Worm (Caenorhabditis elegans): ENCODE results near the gene ufm-1.

ufm-1 gene

DNA sequence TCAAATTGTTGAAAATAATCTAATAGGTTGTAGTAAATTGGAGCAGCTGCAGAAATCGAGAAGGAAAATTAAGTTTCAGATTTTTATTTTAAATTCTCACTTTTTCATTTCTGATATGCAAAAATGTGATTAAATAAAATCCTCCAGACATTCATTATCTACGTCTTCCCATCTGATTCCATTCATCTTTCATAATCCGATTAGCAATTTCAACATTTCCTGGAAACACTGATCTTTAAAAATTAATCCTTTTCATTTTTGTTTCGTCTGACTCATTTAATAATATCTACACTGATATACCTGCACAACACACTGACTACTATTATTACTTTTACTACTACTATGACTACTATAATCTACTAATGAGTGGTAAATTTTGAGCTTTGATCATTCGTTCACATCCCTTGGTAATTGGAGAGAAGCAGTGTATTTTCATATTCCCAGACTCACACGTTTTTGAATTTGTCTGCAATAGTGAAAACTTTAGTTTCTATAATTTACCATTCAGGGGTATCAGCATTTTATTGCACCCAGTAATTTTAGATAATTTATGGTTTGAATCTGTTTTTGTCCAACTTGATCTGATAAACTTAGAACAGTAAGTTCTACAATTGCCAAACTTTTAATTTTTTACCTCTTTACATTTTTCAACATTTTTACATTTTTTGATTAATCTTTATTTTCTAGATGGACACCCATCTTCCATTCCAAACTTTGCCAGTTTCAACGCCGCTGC lies 19.7 kb upstream of the ufm-1 start, which contains the start of gene ceh-23:
TSS of gene ceh-23 (plus strand) at position 686 of the 736 bp plus-strand sequence.
- TF ChIP-seq nfya-2 (GFP tag; IDR thresholded peaks at IDR 0.05): no peak
- TF ChIP-seq Y56A3A.18 (GFP tag; IDR thresholded peaks at IDR 0.05): no peak
- no peak for TF ChIP-seq Y67H2A.10 (GFP tag; conservative IDR thresholded peaks at IDR 0.05)
- TF ChIP-seq mes-4 (tag; optimal IDR thresholded peaks at IDR 0.05): no peak
- TF ChIP-seq B0261.1 (tag; optimal IDR thresholded peaks at IDR 0.05): no peak
- no peak for TF ChIP-seq B0035.1 (tag; optimal IDR thresholded peaks at IDR 0.05)
- TF ChIP-seq hlh-26 (GFP tag; conservative IDR thresholded peaks at IDR 0.05): no peak
- no peak for TF ChIP-seq akir-1 (GFP tag; optimal IDR thresholded peaks at IDR 0.05)
- no peak for TF ChIP-seq cebp-1 (GFP tag; IDR thresholded peaks at IDR 0.05)
- no peak for TF ChIP-seq cebp-1 (tag; optimal IDR thresholded peaks at IDR 0.05)
- no peak for TF ChIP-seq B0019.2 (GFP tag; conservative IDR thresholded peaks at IDR 0.05)
- TF ChIP-seq T26A5.8 (tag; optimal IDR thresholded peaks at IDR 0.05): no peak
- TF ChIP-seq tlf-1 (GFP tag; optimal IDR thresholded peaks at IDR 0.05): no peak
- no peak for TF ChIP-seq efl-1 (GFP tag; optimal IDR thresholded peaks at IDR 0.05)
- no peak for TF ChIP-seq rpc-1 (optimal IDR thresholded peaks at IDR 0.05)
- TF ChIP-seq rpc-1 (tag; optimal IDR thresholded peaks at IDR 0.05): no peak
- TF ChIP-seq ztf-26 (tag; optimal IDR thresholded peaks at IDR 0.05): no peak
- TF ChIP-seq nfyb-1 (GFP tag; IDR thresholded peaks at IDR 0.05): no peak

DNA sequence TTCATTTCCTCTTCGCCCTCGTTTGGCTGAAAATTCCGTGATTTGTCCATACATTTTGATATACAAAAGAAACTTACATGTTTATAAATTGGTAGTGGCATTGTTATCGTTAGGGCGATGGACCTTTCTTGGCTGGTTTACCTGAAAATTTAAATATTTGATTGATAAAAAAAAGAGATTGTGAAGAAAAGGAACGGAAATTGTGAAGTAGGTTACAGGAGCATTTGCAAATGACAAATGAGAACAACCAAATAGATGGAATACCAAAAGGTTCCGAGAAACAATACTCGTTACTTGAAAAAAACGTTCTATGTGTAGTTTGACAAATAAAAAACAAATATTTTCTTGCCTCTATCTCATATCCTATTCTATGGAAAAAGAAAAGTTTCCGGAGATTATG lies 15.2 kb upstream of the ufm-1 start, which contains the start of gene ZK652.8:
TSS of gene ZK652.8 (minus strand) at position 101 of the 400 bp plus-strand sequence.
- TF ChIP-seq ztf-3 (GFP tag; optimal IDR thresholded peaks at IDR 0.05) (no peak), nfya-2 (GFP tag; IDR thresholded peaks at IDR 0.05) (no peak), akir-1 (GFP tag; optimal IDR thresholded peaks at IDR 0.05) (no peak), mcd-1 (GFP tag; IDR thresholded peaks at IDR 0.05) (no peak), snpc-4 (GFP tag; optimal IDR thresholded peaks at IDR 0.05) (no peak), snpc-4 (tag; optimal IDR thresholded peaks at IDR 0.05) (no peak), ama-1 (optimal IDR thresholded peaks at IDR 0.05) (no peak), ama-1 (GFP tag; optimal IDR thresholded peaks at IDR 0.05) (no peak)

DNA sequence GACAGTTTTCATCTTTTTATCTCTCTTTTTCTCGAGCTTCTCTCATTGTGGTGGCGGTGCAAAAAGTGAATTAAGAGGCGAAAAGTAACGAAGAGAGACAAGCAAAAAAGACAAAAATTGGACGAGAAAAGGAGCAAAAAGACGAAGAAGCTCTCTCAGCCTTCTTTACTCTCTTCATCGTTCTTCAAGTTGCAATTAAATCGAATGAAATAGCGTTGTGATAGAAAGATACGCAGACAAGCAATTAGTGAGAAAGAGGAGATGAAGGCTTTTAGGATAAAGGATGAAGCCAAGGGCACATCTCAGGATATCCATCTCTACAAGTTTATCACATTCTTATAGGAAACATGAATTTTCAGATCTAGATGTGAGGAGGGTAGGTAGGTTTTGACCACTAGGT lies 10.6 kb upstream of the ufm-1 start:
- TF ChIP-seq ceh-100 (GFP tag; IDR thresholded peaks at IDR 0.05): no peak
- no peak for TF ChIP-seq bed-2 (GFP tag; IDR thresholded peaks at IDR 0.05)
- TF ChIP-seq B0261.1 (tag; optimal IDR thresholded peaks at IDR 0.05): no peak
- TF ChIP-seq ama-1 (optimal IDR thresholded peaks at IDR 0.05): no peak
- TF ChIP-seq ama-1 (GFP tag; optimal IDR thresholded peaks at IDR 0.05): no peak
- no peak for TF ChIP-seq F49E8.2 (tag; optimal IDR thresholded peaks at IDR 0.05; ENCODE audit: insufficient read depth)
- no peak for TF ChIP-seq nhr-27 (tag; optimal IDR thresholded peaks at IDR 0.05)
- TF ChIP-seq aptf-3 (GFP tag; IDR thresholded peaks at IDR 0.05): no peak
- TF ChIP-seq attf-3 (GFP tag; conservative IDR thresholded peaks at IDR 0.05): no peak
- TF ChIP-seq F22D6.2 (tag; optimal IDR thresholded peaks at IDR 0.05): no peak
- TF ChIP-seq T07F8.4 (tag; optimal IDR thresholded peaks at IDR 0.05): no peak
- no peak for TF ChIP-seq repo-1 (tag; optimal IDR thresholded peaks at IDR 0.05)

DNA sequence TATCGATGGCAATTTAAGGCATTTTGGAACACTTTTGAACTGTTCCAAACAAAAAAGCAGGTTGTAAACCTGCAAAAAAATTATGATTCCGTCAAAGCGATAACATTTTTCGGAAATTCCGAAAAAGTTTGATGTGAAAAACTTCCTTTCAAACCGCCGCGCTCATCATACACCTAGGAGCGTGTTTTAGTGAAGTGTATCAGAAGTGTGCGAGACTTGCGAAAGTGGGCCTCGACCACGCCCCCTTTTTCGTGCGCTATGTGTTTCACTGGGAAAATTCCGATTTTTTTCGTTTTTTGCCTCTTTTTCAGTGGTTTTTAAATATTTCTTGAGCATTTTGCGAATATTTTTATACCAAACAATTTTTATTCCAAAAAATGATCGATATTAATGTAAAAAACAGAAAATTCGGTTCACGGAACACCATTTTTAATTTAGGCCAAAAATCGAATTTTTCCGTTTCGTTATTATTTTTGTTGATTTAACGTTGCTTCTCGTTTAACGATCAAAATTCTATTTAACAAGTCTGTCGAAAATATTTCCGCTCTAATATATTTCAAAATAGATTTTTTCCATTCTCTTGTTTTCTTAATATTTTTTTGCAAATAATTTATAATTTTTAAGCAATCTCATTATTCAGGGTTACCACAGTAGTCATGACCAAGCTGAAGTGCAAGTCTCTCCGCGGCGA lies 4.1 kb upstream of the ufm-1 start, which contains the start of gene rpl-35:
TSS of gene rpl-35 (plus strand) at position 641 of the 691 bp plus-strand sequence.
- peak; percentile 100 for TF ChIP-seq pbrm-1 (GFP tag; IDR thresholded peaks at IDR 0.05)
- TF ChIP-seq madf-8 (GFP tag; conservative IDR thresholded peaks at IDR 0.05): peak; percentile 94
- peak; percentile 100 for TF ChIP-seq ceh-27 (GFP tag; optimal IDR thresholded peaks at IDR 0.05)
- TF ChIP-seq snpc-1.3 (tag; optimal IDR thresholded peaks at IDR 0.05; ENCODE audit: insufficient read depth): peak; percentile 98
- peak; percentile 91 for TF ChIP-seq T07F8.4 (tag; optimal IDR thresholded peaks at IDR 0.05)
- peak; percentile 99 for TF ChIP-seq K11D2.4 (GFP tag; IDR thresholded peaks at IDR 0.05)
- peak; percentile 99 for TF ChIP-seq ZK185.1 (tag; optimal IDR thresholded peaks at IDR 0.05; ENCODE audit: poor library complexity, severe bottlenecking)
- peak; percentile 92 for TF ChIP-seq ztf-18 (tag; optimal IDR thresholded peaks at IDR 0.05)
- TF ChIP-seq hlh-12 (tag; optimal IDR thresholded peaks at IDR 0.05): no peak
- peak; percentile 77 for TF ChIP-seq nhr-27 (tag; optimal IDR thresholded peaks at IDR 0.05)
- TF ChIP-seq dpl-1 (GFP tag; optimal IDR thresholded peaks at IDR 0.05): peak; percentile 100
- TF ChIP-seq nhr-120 (GFP tag; IDR thresholded peaks at IDR 0.05): peak; percentile 97
- peak; percentile 96 for TF ChIP-seq hmg-20 (GFP tag; IDR thresholded peaks at IDR 0.05)
